Worm (Caenorhabditis elegans) whole organism, mixed stage, embryonic: ENCODE measurements around the gene B0303.16.

ENCODE experiments used
- bed-3 ChIP-seq: fragments of 200-800 bp; sonication (Bioruptor generic); optimal IDR thresholded peaks from 3 replicates; lab custom pipeline; 2018; ENCODE audit warnings: mild to moderate bottlenecking, missing genetic modification characterization, moderate library complexity, missing compliant biosample characterization
- elt-3 ChIP-seq: fragments of 150-350 bp; optimal IDR thresholded peaks from 2 replicates; lab custom pipeline; 2014; ENCODE audit warnings: missing biosample characterization, missing genetic modification characterization
- lsy-2 ChIP-seq: fragments of 150-350 bp; optimal IDR thresholded peaks from 2 replicates; lab custom pipeline; 2014; ENCODE audit warnings: missing biosample characterization, missing genetic modification characterization
- mab-5 ChIP-seq: fragments of 150-350 bp; optimal IDR thresholded peaks from 2 replicates; lab custom pipeline; 2014; ENCODE audit warnings: missing biosample characterization, missing genetic modification characterization
- nhr-12 ChIP-seq: fragments of 150-350 bp; optimal IDR thresholded peaks from 2 replicates; lab custom pipeline; 2014; ENCODE audit warnings: missing biosample characterization, missing genetic modification characterization
- nhr-237 ChIP-seq: fragments of 150-350 bp; optimal IDR thresholded peaks from 2 replicates; lab custom pipeline; 2014; ENCODE audit warnings: missing biosample characterization, missing genetic modification characterization
- nhr-76 ChIP-seq: sonication (generic microtip); optimal IDR thresholded peaks from 2 replicates; lab custom pipeline; 2017; ENCODE audit warnings: missing biosample characterization, missing genetic modification characterization

ce11 chrIII:8748620-8749019, 43.8 kb downstream of the B0303.16 start:
- TF ChIP-seq mab-5 (tag; lab: Kevin White, UChicago) (no peak), nhr-12 (tag; lab: Kevin White, UChicago) (no peak), lsy-2 (no peak), nhr-76 (tag; lab: Kevin White, UChicago) (no peak), elt-3 (tag; lab: Kevin White, UChicago) (no peak), bed-3 (GFP tag; lab: Kevin White, UChicago) (no peak), nhr-237 (tag; lab: Kevin White, UChicago) (no peak)
